Worm (Caenorhabditis elegans): Measurements from ENCODE around the gene ctsa-1.2.
"Not testable (repeated sequence)": the region's sequence is repeated elsewhere in the genome, so short reads cannot be mapped to it uniquely, and the experiment has no call there.

Gene ctsa-1.2

DNA sequence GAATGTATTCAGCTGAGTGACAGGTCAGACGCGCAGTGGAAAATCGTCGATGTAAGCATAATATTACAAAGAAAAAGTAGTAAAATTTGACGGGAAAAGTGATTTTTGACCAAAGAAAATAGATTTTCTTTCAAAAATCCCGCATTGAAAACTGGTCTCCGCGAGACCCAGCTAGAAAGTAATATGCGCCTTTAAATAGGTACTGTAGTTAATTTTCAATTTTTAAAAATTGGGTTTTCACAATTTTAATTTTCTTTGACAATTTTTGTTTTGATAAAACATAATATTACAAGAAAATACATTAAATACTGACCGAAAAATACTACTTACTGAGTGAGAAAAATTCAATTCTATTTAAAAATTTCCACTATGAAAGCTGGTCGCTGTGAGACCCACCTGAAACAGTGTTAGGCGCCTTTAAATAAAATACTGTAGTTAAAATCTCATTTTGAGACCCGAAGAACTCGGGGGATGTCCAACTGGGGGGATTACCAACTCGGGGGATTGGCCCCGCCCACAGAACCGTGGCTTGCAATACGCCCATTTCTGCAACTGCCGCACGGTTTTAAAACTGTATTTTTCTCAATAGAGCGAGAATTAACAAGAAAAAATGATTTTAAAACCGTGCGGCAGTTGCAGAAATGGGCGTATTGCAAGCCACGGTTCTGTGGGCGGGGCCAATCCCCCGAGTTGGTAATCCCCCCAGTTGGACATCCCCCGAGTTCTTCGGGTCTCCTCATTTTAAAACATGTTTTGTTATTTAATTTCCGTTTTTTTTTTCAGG, 43.8 kb upstream of the ctsa-1.2 start, which contains the start of gene tars-1:
tars-1 (minus strand) TSS at position 497 of the 784 bp plus-strand sequence.
- TF ChIP-seq ztf-18 (tag; optimal IDR thresholded peaks at IDR 0.05) (peak; percentile 15), cebp-1 (tag; optimal IDR thresholded peaks at IDR 0.05) (peak; percentile 1), lin-54 (GFP tag; optimal IDR thresholded peaks at IDR 0.05) (peak; percentile 40), lsl-1 (GFP tag; optimal IDR thresholded peaks at IDR 0.05) (peak; percentile 95), lin-26 (GFP tag; IDR thresholded peaks at IDR 0.05) (peak; percentile 23; the same call in 1 of the 2 replicates), egrh-3 (GFP tag; IDR thresholded peaks at IDR 0.05) (0 out of 2 replicates have a peak, but pooled peaks have one; percentile 9), mcd-1 (GFP tag; IDR thresholded peaks at IDR 0.05) (peak; percentile 77), madf-6 (GFP tag; IDR thresholded peaks at IDR 0.05) (peak; percentile 93), F49E8.2 (tag; optimal IDR thresholded peaks at IDR 0.05; ENCODE audit: insufficient read depth) (peak; percentile 14), C06A6.2 (GFP tag; conservative IDR thresholded peaks at IDR 0.05) (peak; percentile 26; the same call in 1 of the 2 replicates), nhr-80 (tag; optimal IDR thresholded peaks at IDR 0.05) (peak; percentile 20), F33H1.4 (GFP tag; IDR thresholded peaks at IDR 0.05) (peak; percentile 93), xnd-1 (tag; optimal IDR thresholded peaks at IDR 0.05) (peak; percentile 83), ceh-100 (GFP tag; IDR thresholded peaks at IDR 0.05) (peak; percentile 80), ceh-91 (GFP tag; IDR thresholded peaks at IDR 0.05) (peak; percentile 69), dpl-1 (GFP tag; optimal IDR thresholded peaks at IDR 0.05) (peak; percentile 46), madf-8 (GFP tag; conservative IDR thresholded peaks at IDR 0.05) (peak; percentile 81), dox-1 (GFP tag; IDR thresholded peaks at IDR 0.05) (peak; percentile 41; the same call in 1 of the 2 replicates), snpc-3.4 (tag; optimal IDR thresholded peaks at IDR 0.05) (peak; percentile 48), D2030.7 (GFP tag; IDR thresholded peaks at IDR 0.05) (peak; percentile 75), efl-1 (GFP tag; optimal IDR thresholded peaks at IDR 0.05) (peak; percentile 85)
- TF ChIP-seq cebp-1 (GFP tag; IDR thresholded peaks at IDR 0.05), result not testable (repeated sequence)

DNA sequence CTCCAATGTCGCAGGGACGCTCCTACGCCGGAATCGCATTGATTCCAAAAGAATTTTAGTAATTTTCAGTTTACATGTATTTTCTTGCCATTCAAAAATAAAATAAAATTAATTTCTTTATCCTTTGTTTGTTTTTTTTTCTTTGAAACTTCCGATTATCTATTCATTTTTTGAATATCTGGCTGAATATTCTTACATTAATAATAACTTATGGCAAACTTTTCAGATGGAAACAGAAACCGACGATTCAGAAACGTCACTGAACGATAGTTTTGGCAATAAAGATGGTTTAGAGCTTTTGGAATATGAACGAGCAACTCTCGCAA, 43.2 kb upstream of the ctsa-1.2 start, which contains the start of gene xpf-1:
xpf-1 (plus strand) TSS at position 227 of the 326 bp plus-strand sequence.
- TF ChIP-seq die-1 (tag; optimal IDR thresholded peaks at IDR 0.05) (no peak), sdz-38 (tag; optimal IDR thresholded peaks at IDR 0.05) (no peak), F57C9.4 (tag; optimal IDR thresholded peaks at IDR 0.05) (no peak), nfya-1 (tag; optimal IDR thresholded peaks at IDR 0.05; ENCODE audit: borderline replicate concordance, insufficient read depth) (no peak), nfya-2 (GFP tag; IDR thresholded peaks at IDR 0.05) (no peak), B0019.2 (GFP tag; conservative IDR thresholded peaks at IDR 0.05) (no peak), cebp-2 (GFP tag; IDR thresholded peaks at IDR 0.05) (no peak), akir-1 (GFP tag; optimal IDR thresholded peaks at IDR 0.05) (no peak), lsl-1 (GFP tag; optimal IDR thresholded peaks at IDR 0.05) (no peak), hlh-26 (GFP tag; conservative IDR thresholded peaks at IDR 0.05) (no peak), mxl-1 (tag; optimal IDR thresholded peaks at IDR 0.05) (no peak), ekl-4 (GFP tag; IDR thresholded peaks at IDR 0.05) (no peak), lir-1 (GFP tag; conservative IDR thresholded peaks at IDR 0.05) (no peak)

DNA sequence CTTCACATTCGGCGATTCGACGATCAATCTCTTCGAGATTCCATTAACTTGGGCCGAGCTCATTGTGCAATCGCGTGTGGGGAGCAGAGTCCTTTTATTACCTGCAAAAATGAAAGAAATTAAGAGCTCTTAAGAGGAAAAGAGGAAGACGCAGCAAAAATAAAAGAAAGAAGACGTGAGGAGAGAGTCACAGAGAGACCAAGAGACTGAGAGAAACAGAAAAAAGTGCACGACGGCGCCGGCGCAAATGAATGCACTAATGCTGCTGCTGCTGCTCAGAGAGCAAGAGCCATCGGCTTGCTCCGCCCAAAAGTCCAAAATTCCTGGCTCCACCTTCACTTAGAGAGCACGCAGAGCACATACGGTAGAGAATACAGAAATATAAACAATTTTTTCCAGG, 39.0 kb upstream of the ctsa-1.2 start, which contains the start of gene inos-1:
inos-1 (minus strand) TSS at position 101 of the 400 bp plus-strand sequence.
- TF ChIP-seq unc-62 (GFP tag; optimal IDR thresholded peaks at IDR 0.05) (no peak), aptf-3 (GFP tag; IDR thresholded peaks at IDR 0.05) (0 out of 2 replicates have a peak, but pooled peaks have one; percentile 28), zfh-2 (GFP tag; conservative IDR thresholded peaks at IDR 0.05) (0 out of 2 replicates have a peak, but pooled peaks have one; percentile 33)

Data from whole organism, young adult.